Fruit fly (Drosophila melanogaster): Measurements from ENCODE around the gene CG7101.

Gene CG7101

dm6 chrX:18806365-18806764 lies 24.0 kb upstream of the CG7101 start, which contains the start of gene CG7058:
CG7058 (plus strand) TSS chrX:18806694.
- no peak for TF ChIP-seq CG32264 (GFP tag; optimal IDR thresholded peaks at IDR 0.05)
- TF ChIP-seq Jra (GFP tag; optimal IDR thresholded peaks at IDR 0.05), result no peak
- no peak for TF ChIP-seq CrebA (GFP tag; optimal IDR thresholded peaks at IDR 0.05; ENCODE audit: borderline replicate concordance)
- TF ChIP-seq Sp1 (GFP tag; optimal IDR thresholded peaks at IDR 0.05), result no peak
- TF ChIP-seq dsf (GFP tag; optimal IDR thresholded peaks at IDR 0.05; ENCODE audit: borderline replicate concordance), result no peak

DNA sequence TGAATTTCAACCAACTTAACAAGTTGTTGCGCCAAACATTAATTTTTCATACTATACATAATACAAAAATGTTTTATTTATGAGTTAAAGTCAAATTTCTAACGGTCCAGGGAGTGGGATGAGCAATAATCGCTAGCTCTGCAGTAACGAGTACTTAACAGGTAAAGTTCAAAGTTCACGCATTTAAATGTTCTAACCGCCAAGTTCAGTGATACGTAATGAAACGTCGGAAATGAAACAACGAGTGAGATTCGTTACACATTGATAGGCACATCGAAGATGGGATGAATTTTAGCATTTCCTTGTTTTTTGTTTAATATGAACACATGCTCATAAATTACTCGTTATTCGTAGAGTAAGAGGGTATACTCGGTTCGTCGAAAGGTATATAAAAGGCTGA lies 18.3 kb upstream of the CG7101 start:
- TF ChIP-seq Sp1 (GFP tag; optimal IDR thresholded peaks at IDR 0.05), result no peak
- no peak for TF ChIP-seq dsf (GFP tag; optimal IDR thresholded peaks at IDR 0.05; ENCODE audit: borderline replicate concordance)
- no peak for TF ChIP-seq Hr78 (GFP tag; optimal IDR thresholded peaks at IDR 0.05)
- no peak for TF ChIP-seq GATAd (GFP tag; optimal IDR thresholded peaks at IDR 0.05)
- TF ChIP-seq woc (GFP tag; optimal IDR thresholded peaks at IDR 0.05), result no peak
- TF ChIP-seq Dif (GFP tag; optimal IDR thresholded peaks at IDR 0.05; ENCODE audit: partially characterized antibody), result no peak
- no peak for TF ChIP-seq Hr83 (GFP tag; optimal IDR thresholded peaks at IDR 0.05; ENCODE audit: poor library complexity, severe bottlenecking)
- TF ChIP-seq Jra (GFP tag; optimal IDR thresholded peaks at IDR 0.05), result no peak
- TF ChIP-seq dl (GFP tag; optimal IDR thresholded peaks at IDR 0.05; ENCODE audit: insufficient read depth in 1 of 2, partially characterized antibody in 2 of 2), result no peak
- TF ChIP-seq Hnf4 (GFP tag; optimal IDR thresholded peaks at IDR 0.05), result no peak
- TF ChIP-seq h (GFP tag; optimal IDR thresholded peaks at IDR 0.05), result no peak

dm6 chrX:18813049-18813448 lies 17.3 kb upstream of the CG7101 start, which contains the start of gene CG42450:
CG42450 (plus strand) TSS chrX:18813297.
- TF ChIP-seq CrebA (GFP tag; optimal IDR thresholded peaks at IDR 0.05; ENCODE audit: borderline replicate concordance), result no peak
- no peak for TF ChIP-seq Dfd (GFP tag; optimal IDR thresholded peaks at IDR 0.05)
- TF ChIP-seq h (GFP tag; optimal IDR thresholded peaks at IDR 0.05), result no peak
- no peak for TF ChIP-seq dmrt93B (GFP tag; optimal IDR thresholded peaks at IDR 0.05)
- TF ChIP-seq Myc (optimal IDR thresholded peaks at IDR 0.05), result no peak
- no peak for TF ChIP-seq psq (GFP tag; optimal IDR thresholded peaks at IDR 0.05)
- TF ChIP-seq woc (GFP tag; optimal IDR thresholded peaks at IDR 0.05), result no peak
- no peak for TF ChIP-seq Vsx2 (GFP tag; optimal IDR thresholded peaks at IDR 0.05; ENCODE audit: partially characterized antibody)
- TF ChIP-seq jim (GFP tag; optimal IDR thresholded peaks at IDR 0.05), result no peak
- no peak for TF ChIP-seq sv (GFP tag; optimal IDR thresholded peaks at IDR 0.05)
- no peak for TF ChIP-seq rgr (GFP tag; optimal IDR thresholded peaks at IDR 0.05)
- no peak for TF ChIP-seq foxo (GFP tag; optimal IDR thresholded peaks at IDR 0.05)
- no peak for TF ChIP-seq ey (GFP tag; optimal IDR thresholded peaks at IDR 0.05)
- TF ChIP-seq Hr78 (GFP tag; optimal IDR thresholded peaks at IDR 0.05), result no peak

DNA sequence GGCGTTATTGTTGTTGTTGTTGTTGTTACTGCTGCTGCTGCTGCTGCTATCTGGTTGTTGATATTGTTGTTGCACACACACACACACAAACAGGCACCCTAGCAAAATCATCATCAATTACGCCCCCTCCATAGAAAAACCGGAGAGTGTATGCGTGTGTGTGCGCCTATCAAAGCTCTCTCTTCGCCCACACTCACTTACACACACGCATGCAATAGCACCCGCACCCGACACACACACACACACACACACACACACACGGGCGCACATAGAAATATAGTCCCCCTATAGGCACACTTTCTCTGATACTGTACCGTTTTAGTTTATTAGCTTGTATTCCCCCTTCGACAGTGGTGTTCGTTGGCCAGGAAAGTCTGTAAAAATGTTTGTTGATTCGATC lies 16.0 kb upstream of the CG7101 start:
- TF ChIP-seq Abd-B (GFP tag; optimal IDR thresholded peaks at IDR 0.05) (no peak), Dfd (GFP tag; optimal IDR thresholded peaks at IDR 0.05) (peak; percentile 75)

dm6 chrX:18814944-18815343 lies 15.4 kb upstream of the CG7101 start:
- TF ChIP-seq jim (GFP tag; optimal IDR thresholded peaks at IDR 0.05) (no peak), foxo (GFP tag; optimal IDR thresholded peaks at IDR 0.05) (no peak), ey (GFP tag; optimal IDR thresholded peaks at IDR 0.05) (no peak), N (GFP tag; optimal IDR thresholded peaks at IDR 0.05) (no peak), Jra (GFP tag; optimal IDR thresholded peaks at IDR 0.05) (no peak)

DNA sequence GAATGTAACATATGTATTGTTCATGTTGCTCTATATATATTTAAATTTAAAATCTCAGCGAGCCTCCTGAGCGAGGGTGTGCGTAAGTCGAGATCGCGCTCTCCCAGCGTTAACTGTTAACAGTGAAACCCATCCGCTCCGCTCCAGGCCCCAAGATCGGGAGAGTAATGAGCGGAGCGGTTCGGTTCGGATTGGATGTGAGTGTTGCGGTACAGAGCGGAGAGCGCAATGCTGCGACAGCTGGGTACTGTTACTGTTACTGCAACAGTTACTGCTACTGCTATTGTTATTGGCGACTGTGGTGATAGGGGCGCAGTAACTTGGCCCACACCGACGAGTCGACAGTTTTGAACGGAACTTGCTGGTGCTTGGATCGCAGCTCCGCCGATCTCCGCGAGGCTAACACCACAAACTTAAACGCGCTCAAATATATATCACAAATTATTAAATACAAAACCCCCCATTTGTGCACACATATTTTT lies 2.0 kb downstream of the CG7101 start, which contains the start of gene Pvf1:
TSS of gene Pvf1 (plus strand) at position 312 of the 482 bp plus-strand sequence.
- TF ChIP-seq OdsH (GFP tag; optimal IDR thresholded peaks at IDR 0.05) (no peak), dl (GFP tag; optimal IDR thresholded peaks at IDR 0.05; ENCODE audit: insufficient read depth in 1 of 2, partially characterized antibody in 2 of 2) (peak; percentile 76 to 93), Mio (GFP tag; optimal IDR thresholded peaks at IDR 0.05) (no peak), Hr83 (GFP tag; optimal IDR thresholded peaks at IDR 0.05; ENCODE audit: poor library complexity, severe bottlenecking) (peak; percentile 0), Rel (GFP tag; optimal IDR thresholded peaks at IDR 0.05) (no peak), Rel (tag; optimal IDR thresholded peaks at IDR 0.05) (peak; percentile 68), dsf (GFP tag; optimal IDR thresholded peaks at IDR 0.05; ENCODE audit: borderline replicate concordance) (no peak), h (GFP tag; optimal IDR thresholded peaks at IDR 0.05) (peak; percentile 48), fru (GFP tag; optimal IDR thresholded peaks at IDR 0.05) (peak; percentile 96), sage (GFP tag; optimal IDR thresholded peaks at IDR 0.05) (no peak), foxo (GFP tag; optimal IDR thresholded peaks at IDR 0.05) (peak in 1 of 2 experiments; percentile 14), woc (GFP tag; optimal IDR thresholded peaks at IDR 0.05) (peak; percentile 59), sv (GFP tag; optimal IDR thresholded peaks at IDR 0.05) (no peak), br (GFP tag; optimal IDR thresholded peaks at IDR 0.05) (peak; percentile 1), psq (GFP tag; optimal IDR thresholded peaks at IDR 0.05) (no peak), Vsx2 (GFP tag; optimal IDR thresholded peaks at IDR 0.05; ENCODE audit: partially characterized antibody) (peak; percentile 73), HLH106 (tag; optimal IDR thresholded peaks at IDR 0.05) (no peak), CrebA (GFP tag; optimal IDR thresholded peaks at IDR 0.05; ENCODE audit: borderline replicate concordance) (peak; percentile 13), CG32264 (GFP tag; optimal IDR thresholded peaks at IDR 0.05) (no peak), Hnf4 (GFP tag; optimal IDR thresholded peaks at IDR 0.05) (no peak), Hr78 (GFP tag; optimal IDR thresholded peaks at IDR 0.05) (no peak), usp (GFP tag; optimal IDR thresholded peaks at IDR 0.05) (no peak), pan (optimal IDR thresholded peaks at IDR 0.05) (no peak), rgr (GFP tag; optimal IDR thresholded peaks at IDR 0.05) (no peak), lola (GFP tag; optimal IDR thresholded peaks at IDR 0.05) (no peak), Dif (GFP tag; optimal IDR thresholded peaks at IDR 0.05; ENCODE audit: partially characterized antibody) (peak; percentile 95)
